Worm (Caenorhabditis elegans) whole organism, young adult: Measurements from ENCODE around the gene brf-1.

Source experiments
- F10E7.11 ChIP-seq: sonication (generic microtip); optimal IDR thresholded peaks from 2 replicates; lab custom pipeline; 2017; ENCODE audit warnings: mild to moderate bottlenecking, missing genetic modification characterization, moderate library complexity, missing compliant biosample characterization
- F23B12.7 ChIP-seq: sonication (generic microtip); optimal IDR thresholded peaks from 2 replicates; lab custom pipeline; 2017; ENCODE audit warnings: missing genetic modification characterization, mild to moderate bottlenecking, missing compliant biosample characterization, antibody characterized with exemption, moderate library complexity; ENCODE audit not compliant: insufficient read depth
- F33H1.4 ChIP-seq: fragments of 200-800 bp; sonication (Bioruptor generic); IDR thresholded peaks from 2 replicates; pipeline ENCODE4 v1.3.6; 2022; ENCODE audit warnings: missing genetic modification reagents, missing genetic modification characterization, missing compliant biosample characterization
- F55B11.4 ChIP-seq: sonication (generic microtip); optimal IDR thresholded peaks from 2 replicates; lab custom pipeline; 2016; ENCODE audit warnings: missing compliant biosample characterization, missing genetic modification characterization, borderline replicate concordance; ENCODE audit not compliant: insufficient read depth
- K12H6.12 ChIP-seq: fragments of 200-800 bp; sonication (Bioruptor generic); optimal IDR thresholded peaks from 2 replicates; lab custom pipeline; 2018; ENCODE audit warnings: mild to moderate bottlenecking, missing genetic modification characterization, missing compliant biosample characterization
- Y53F4B.3 ChIP-seq: fragments of 200-800 bp; sonication (Bioruptor generic); IDR thresholded peaks from 2 replicates; pipeline ENCODE4 v1.3.6; 2022; ENCODE audit warnings: missing genetic modification reagents, missing genetic modification characterization, missing compliant biosample characterization
- Y56A3A.18 ChIP-seq: fragments of 200-800 bp; sonication (Bioruptor generic); IDR thresholded peaks from 2 replicates; pipeline ENCODE4 v1.3.6; 2022; ENCODE audit warnings: missing genetic modification reagents, missing genetic modification characterization, missing compliant biosample characterization
- Y79H2A.3 ChIP-seq: fragments of 200-800 bp; sonication (Bioruptor generic); conservative IDR thresholded peaks from 2 replicates; pipeline ENCODE4 v1.3.6; 2022; ENCODE audit warnings: missing genetic modification reagents, missing genetic modification characterization, missing compliant biosample characterization
- Y95B8A.8 ChIP-seq: fragments of 200-800 bp; sonication (Bioruptor generic); IDR thresholded peaks from 2 replicates; pipeline ENCODE4 v1.3.6; 2022; ENCODE audit warnings: missing genetic modification reagents, missing genetic modification characterization, missing compliant biosample characterization
- ZK185.1 ChIP-seq: sonication (generic microtip); optimal IDR thresholded peaks from 2 replicates; lab custom pipeline; 2016; ENCODE audit warnings: mild to moderate bottlenecking, missing genetic modification characterization, missing compliant biosample characterization; ENCODE audit not compliant: poor library complexity, severe bottlenecking
- akir-1 ChIP-seq: fragments of 200-800 bp; sonication (Bioruptor generic); optimal IDR thresholded peaks from 2 replicates; lab custom pipeline; 2018; ENCODE audit warnings: mild to moderate bottlenecking, missing genetic modification characterization, moderate library complexity, missing compliant biosample characterization
- attf-3 ChIP-seq: fragments of 200-800 bp; sonication (Bioruptor generic); conservative IDR thresholded peaks from 2 replicates; pipeline ENCODE4 v1.3.6; 2022; ENCODE audit warnings: missing genetic modification reagents, missing genetic modification characterization, missing compliant biosample characterization
- attf-5 ChIP-seq: fragments of 200-800 bp; sonication (Bioruptor generic); optimal IDR thresholded peaks from 2 replicates; lab custom pipeline; 2018; ENCODE audit warnings: mild to moderate bottlenecking, missing genetic modification characterization, missing compliant biosample characterization
- bed-1 ChIP-seq: fragments of 200-800 bp; sonication (Bioruptor generic); IDR thresholded peaks from 2 replicates; pipeline ENCODE4 v1.3.6; 2022; ENCODE audit warnings: missing genetic modification reagents, missing genetic modification characterization, missing compliant biosample characterization
- bed-2 ChIP-seq: fragments of 200-800 bp; sonication (Bioruptor generic); IDR thresholded peaks from 2 replicates; pipeline ENCODE4 v1.3.6; 2022; ENCODE audit warnings: missing genetic modification reagents, missing genetic modification characterization, missing compliant biosample characterization
- cebp-1 ChIP-seq, 2 experiments: fragments of 200-800 bp in 1 of 2; sonication (Bioruptor generic) in 1 of 2; sonication (generic microtip) in 1 of 2; IDR thresholded peaks in 1 of 2; optimal IDR thresholded peaks in 1 of 2; 2 replicates each; pipeline versions ENCODE4 v1.3.6 to Lab custom; 2017 to 2022; ENCODE audit warnings: missing compliant biosample characterization in 2 of 2, missing genetic modification characterization in 2 of 2, mild to moderate bottlenecking in 1 of 2, missing genetic modification reagents in 1 of 2, moderate library complexity in 1 of 2
- cebp-2 ChIP-seq: fragments of 200-800 bp; sonication (Bioruptor generic); IDR thresholded peaks from 2 replicates; pipeline ENCODE4 v1.3.6; 2022; ENCODE audit warnings: missing genetic modification characterization, missing compliant biosample characterization
- ceh-100 ChIP-seq: fragments of 200-800 bp; sonication (Bioruptor generic); IDR thresholded peaks from 2 replicates; pipeline ENCODE4 v1.3.6; 2022; ENCODE audit warnings: missing genetic modification reagents, missing genetic modification characterization, missing compliant biosample characterization
- ceh-27 ChIP-seq: fragments of 200-800 bp; sonication (Bioruptor generic); optimal IDR thresholded peaks from 2 replicates; lab custom pipeline; 2018; ENCODE audit warnings: mild to moderate bottlenecking, missing genetic modification characterization, moderate library complexity, missing compliant biosample characterization
- chd-7 ChIP-seq: sonication (generic microtip); optimal IDR thresholded peaks from 2 replicates; lab custom pipeline; 2016; ENCODE audit warnings: mild to moderate bottlenecking, missing genetic modification characterization, moderate library complexity, missing compliant biosample characterization
- dpff-1 ChIP-seq: sonication (generic microtip); optimal IDR thresholded peaks from 2 replicates; lab custom pipeline; 2017; ENCODE audit warnings: mild to moderate bottlenecking, missing genetic modification characterization, missing compliant biosample characterization
- dpl-1 ChIP-seq: fragments of 150-350 bp; optimal IDR thresholded peaks from 2 replicates; lab custom pipeline; 2014; ENCODE audit warnings: missing biosample characterization, missing genetic modification reagents, missing genetic modification characterization
- efl-1 ChIP-seq: fragments of 150-350 bp; optimal IDR thresholded peaks from 2 replicates; lab custom pipeline; 2014; ENCODE audit warnings: missing biosample characterization, missing genetic modification reagents, missing genetic modification characterization
- egl-44 ChIP-seq: fragments of 200-800 bp; sonication (Bioruptor generic); IDR thresholded peaks from 2 replicates; pipeline ENCODE4 v1.3.6; 2022; ENCODE audit warnings: missing genetic modification reagents, missing genetic modification characterization, missing compliant biosample characterization
- egrh-3 ChIP-seq: fragments of 200-800 bp; sonication (Bioruptor generic); IDR thresholded peaks from 2 replicates; pipeline ENCODE4 v1.3.6; 2022; ENCODE audit warnings: missing genetic modification reagents, missing genetic modification characterization, missing compliant biosample characterization
- ekl-4 ChIP-seq: fragments of 200-800 bp; sonication (Bioruptor generic); IDR thresholded peaks from 2 replicates; pipeline ENCODE4 v1.3.6; 2022; ENCODE audit warnings: missing genetic modification reagents, missing genetic modification characterization, missing compliant biosample characterization
- him-1 ChIP-seq: sonication (generic microtip); optimal IDR thresholded peaks from 2 replicates; lab custom pipeline; 2016; ENCODE audit warnings: missing genotype, missing genetic modification reagents, missing genetic modification characterization, missing compliant biosample characterization
- hmg-1.2 ChIP-seq: fragments of 200-800 bp; sonication (Bioruptor generic); IDR thresholded peaks from 2 replicates; pipeline ENCODE4 v1.3.6; 2022; ENCODE audit warnings: missing genetic modification reagents, missing genetic modification characterization, missing compliant biosample characterization
- hrde-1 ChIP-seq: sonication (generic microtip); optimal IDR thresholded peaks from 2 replicates; lab custom pipeline; 2016; ENCODE audit warnings: missing genetic modification characterization, mild to moderate bottlenecking, missing compliant biosample characterization, moderate library complexity, missing genotype, missing genetic modification reagents, borderline replicate concordance
- let-526 ChIP-seq: fragments of 200-800 bp; sonication (Bioruptor generic); IDR thresholded peaks from 2 replicates; pipeline ENCODE4 v1.3.6; 2022; ENCODE audit warnings: missing genetic modification reagents, missing genetic modification characterization, missing compliant biosample characterization
- lin-40 ChIP-seq: sonication (generic microtip); optimal IDR thresholded peaks from 2 replicates; lab custom pipeline; 2016; ENCODE audit warnings: missing genetic modification characterization, mild to moderate bottlenecking, missing compliant biosample characterization, missing genotype, missing genetic modification reagents
- lin-54 ChIP-seq: fragments of 200-800 bp; sonication (Bioruptor generic); optimal IDR thresholded peaks from 2 replicates; lab custom pipeline; 2018; ENCODE audit warnings: mild to moderate bottlenecking, missing genetic modification characterization, missing compliant biosample characterization
- madf-10 ChIP-seq: sonication (generic microtip); optimal IDR thresholded peaks from 2 replicates; lab custom pipeline; 2016; ENCODE audit warnings: mild to moderate bottlenecking, missing genetic modification characterization, missing compliant biosample characterization
- mes-4 ChIP-seq: sonication (generic microtip); optimal IDR thresholded peaks from 2 replicates; lab custom pipeline; 2016; ENCODE audit warnings: missing genotype, missing genetic modification characterization, missing compliant biosample characterization
- nfya-2 ChIP-seq: fragments of 200-800 bp; sonication (Bioruptor generic); IDR thresholded peaks from 2 replicates; pipeline ENCODE4 v1.3.6; 2022; ENCODE audit warnings: missing genetic modification reagents, missing genetic modification characterization, missing compliant biosample characterization
- nhr-120 ChIP-seq: fragments of 200-800 bp; sonication (Bioruptor generic); IDR thresholded peaks from 2 replicates; pipeline ENCODE4 v1.3.6; 2022; ENCODE audit warnings: missing genetic modification characterization, missing compliant biosample characterization
- nhr-90 ChIP-seq: sonication (generic microtip); optimal IDR thresholded peaks from 2 replicates; lab custom pipeline; 2016; ENCODE audit warnings: missing genotype, mild to moderate bottlenecking, missing genetic modification characterization, missing compliant biosample characterization
- pha-4 ChIP-seq: fragments of 150-350 bp; sonication (generic microtip); optimal IDR thresholded peaks from 2 replicates; lab custom pipeline; 2014; ENCODE audit warnings: missing biosample characterization, missing genetic modification reagents, missing genetic modification characterization
- repo-1 ChIP-seq: sonication (generic microtip); optimal IDR thresholded peaks from 2 replicates; lab custom pipeline; 2017; ENCODE audit warnings: mild to moderate bottlenecking, missing genetic modification characterization, missing compliant biosample characterization
- snpc-1.1 ChIP-seq: sonication (generic microtip); optimal IDR thresholded peaks from 2 replicates; lab custom pipeline; 2017; ENCODE audit warnings: missing genetic modification characterization, mild to moderate bottlenecking, missing compliant biosample characterization, antibody characterized with exemption, moderate library complexity, missing genotype, missing genetic modification reagents; ENCODE audit not compliant: insufficient read depth
- tbx-9 ChIP-seq: sonication (generic microtip); optimal IDR thresholded peaks from 2 replicates; lab custom pipeline; 2016; ENCODE audit warnings: borderline replicate concordance, missing genetic modification characterization, inconsistent platforms, missing compliant biosample characterization
- unc-62 ChIP-seq: fragments of 150-350 bp; optimal IDR thresholded peaks from 2 replicates; lab custom pipeline; 2014; ENCODE audit warnings: missing biosample characterization, missing genetic modification reagents, missing genetic modification characterization
- zfh-2 ChIP-seq: fragments of 200-800 bp; sonication (Bioruptor generic); conservative IDR thresholded peaks from 2 replicates; pipeline ENCODE4 v1.3.6; 2022; ENCODE audit warnings: missing genetic modification reagents, missing genetic modification characterization, missing compliant biosample characterization
- zim-3 ChIP-seq: sonication (generic microtip); optimal IDR thresholded peaks from 2 replicates; lab custom pipeline; 2017; ENCODE audit warnings: mild to moderate bottlenecking, missing genetic modification characterization, moderate library complexity, missing compliant biosample characterization
- ztf-25 ChIP-seq: fragments of 200-800 bp; sonication (Bioruptor generic); IDR thresholded peaks from 2 replicates; pipeline ENCODE4 v1.3.6; 2022; ENCODE audit warnings: missing genetic modification reagents, missing genetic modification characterization, missing compliant biosample characterization
- ztf-26 ChIP-seq: sonication (generic microtip); optimal IDR thresholded peaks from 2 replicates; lab custom pipeline; 2017; ENCODE audit warnings: missing genetic modification characterization, missing compliant biosample characterization
- ztf-28 ChIP-seq: fragments of 200-800 bp; sonication (Bioruptor generic); IDR thresholded peaks from 2 replicates; pipeline ENCODE4 v1.3.6; 2022; ENCODE audit warnings: missing genetic modification reagents, missing genetic modification characterization, missing compliant biosample characterization

The brf-1 gene

DNA sequence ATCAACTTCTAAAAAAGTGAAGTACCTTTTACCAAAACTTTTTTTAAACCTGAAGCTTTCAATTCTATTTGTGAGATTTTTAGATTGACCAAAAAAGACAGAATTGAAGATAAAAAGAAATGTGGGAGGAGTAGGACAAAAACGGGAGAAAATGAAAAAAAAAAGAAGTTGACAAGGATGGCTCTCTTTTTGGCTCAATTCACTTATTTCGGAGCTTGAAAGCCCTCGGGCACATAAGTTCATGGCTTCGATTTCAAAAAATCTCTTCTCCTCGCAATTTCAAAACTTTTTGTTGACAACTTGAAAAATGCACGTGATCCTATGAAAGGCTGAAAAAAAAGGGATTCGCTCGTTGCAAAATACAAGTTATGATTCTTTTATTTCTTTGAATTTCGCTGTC, 20.5 kb downstream of the brf-1 start:
- TF ChIP-seq hrde-1 (tag; lab: Kevin White, UChicago) (no peak), Y56A3A.18 (GFP tag; lab: Robert Waterston, UW) (no peak), dpl-1 (GFP tag; lab: Kevin White, UChicago) (no peak), unc-62 (no peak), Y95B8A.8 (GFP tag; lab: Robert Waterston, UW) (no peak), nhr-90 (tag; lab: Kevin White, UChicago) (no peak), ztf-25 (GFP tag; lab: Robert Waterston, UW) (no peak), ceh-100 (GFP tag; lab: Robert Waterston, UW) (no peak), F33H1.4 (GFP tag; lab: Robert Waterston, UW) (no peak), him-1 (tag; lab: Kevin White, UChicago) (no peak), cebp-1 (GFP tag; IDR thresholded peaks at IDR 0.05; lab: Robert Waterston, UW) (no peak), cebp-1 (tag; optimal IDR thresholded peaks at IDR 0.05; lab: Kevin White, UChicago) (no peak), tbx-9 (tag; lab: Kevin White, UChicago) (no peak), ztf-28 (no peak), repo-1 (tag; lab: Kevin White, UChicago) (no peak), F55B11.4 (no peak), F23B12.7 (no peak), dpff-1 (tag; lab: Kevin White, UChicago) (no peak), snpc-1.1 (tag; lab: Kevin White, UChicago) (no peak), madf-10 (no peak), ztf-26 (tag; lab: Kevin White, UChicago) (no peak)

DNA sequence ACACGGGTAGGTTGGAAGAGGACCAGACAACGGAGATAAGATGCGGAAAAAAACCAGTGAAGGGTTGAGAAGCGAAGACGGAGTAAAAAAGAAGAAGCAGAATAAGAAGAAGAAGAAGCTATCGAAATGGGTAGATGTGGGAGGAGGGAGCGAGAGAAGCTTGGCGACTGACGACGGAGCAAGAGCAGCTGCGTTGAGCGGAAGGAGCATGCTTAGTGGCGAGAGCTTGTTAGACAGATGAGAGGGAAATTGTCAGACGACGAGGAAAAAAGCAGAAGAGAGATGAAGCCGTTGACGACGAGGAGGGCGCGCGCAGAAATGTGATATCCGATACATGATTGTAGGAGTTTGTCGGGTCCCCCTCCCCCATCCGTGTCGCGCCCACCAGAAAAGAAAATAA, 21.3 kb downstream of the brf-1 start:
- no peak for TF ChIP-seq F10E7.11
- TF ChIP-seq Y79H2A.3 (GFP tag; lab: Robert Waterston, UW) = no peak
- no peak for TF ChIP-seq mes-4
- peak; percentile 18 for TF ChIP-seq zim-3
- TF ChIP-seq egrh-3 (GFP tag; lab: Robert Waterston, UW) = 0 out of 2 replicates have a peak, but pooled peaks have one; percentile 48
- no peak for TF ChIP-seq cebp-2 (GFP tag; lab: Robert Waterston, UW)
- no peak for TF ChIP-seq Y53F4B.3
- no peak for TF ChIP-seq nfya-2 (GFP tag; lab: Robert Waterston, UW)
- TF ChIP-seq nhr-120 (GFP tag; lab: Robert Waterston, UW) = no peak
- no peak for TF ChIP-seq Y56A3A.18 (GFP tag; lab: Robert Waterston, UW)
- peak; percentile 48 for TF ChIP-seq lin-40 (tag; lab: Kevin White, UChicago)
- TF ChIP-seq lin-54 = no peak
- TF ChIP-seq bed-2 (GFP tag; lab: Robert Waterston, UW) = 0 out of 2 replicates have a peak, but pooled peaks have one; percentile 20
- no peak for TF ChIP-seq ekl-4
- no peak for TF ChIP-seq hrde-1 (tag; lab: Kevin White, UChicago)
- TF ChIP-seq egl-44 (GFP tag; lab: Robert Waterston, UW) = no peak
- no peak for TF ChIP-seq dpl-1 (GFP tag; lab: Kevin White, UChicago)
- no peak for TF ChIP-seq ztf-25 (GFP tag; lab: Robert Waterston, UW)
- TF ChIP-seq chd-7 = no peak
- no peak for TF ChIP-seq snpc-1.1 (tag; lab: Kevin White, UChicago)
- TF ChIP-seq akir-1 (GFP tag; lab: Kevin White, UChicago) = no peak
- TF ChIP-seq attf-3 (GFP tag; lab: Robert Waterston, UW) = no peak
- no peak for TF ChIP-seq bed-1 (GFP tag; lab: Robert Waterston, UW)
- no peak for TF ChIP-seq pha-4
- TF ChIP-seq K12H6.12 (tag; lab: Kevin White, UChicago) = peak; percentile 59
- peak; percentile 1 for TF ChIP-seq ceh-27 (GFP tag; lab: Kevin White, UChicago)
- TF ChIP-seq Y95B8A.8 (GFP tag; lab: Robert Waterston, UW) = no peak
- 0 out of 2 replicates have a peak, but pooled peaks have one; percentile 12 for TF ChIP-seq hmg-1.2
- TF ChIP-seq ZK185.1 = no peak
- no peak for TF ChIP-seq attf-5 (GFP tag; lab: Kevin White, UChicago)
- TF ChIP-seq zfh-2 (GFP tag; lab: Robert Waterston, UW) = peak; percentile 90
- TF ChIP-seq let-526 (GFP tag; lab: Robert Waterston, UW) = no peak
- no peak for TF ChIP-seq efl-1 (GFP tag; lab: Kevin White, UChicago)
